Fruit fly (Drosophila melanogaster) whole organism, embryonic: ENCODE measurements around the gene alpha-Est8.
A peak's percentile ranks its signal among the peaks of the same experiment; 100 is the strongest.

Experiments used
- B-H2 ChIP-seq: fragments of 200-800 bp; sonication (Bioruptor generic); optimal IDR thresholded peaks from 2 replicates; lab custom pipeline; 2018; ENCODE audit warnings: missing biosample characterization, mild to moderate bottlenecking, missing genetic modification characterization
- CG10543 ChIP-seq: fragments of 200-800 bp; sonication (Bioruptor generic); optimal IDR thresholded peaks from 3 replicates; lab custom pipeline; 2017; ENCODE audit warnings: missing biosample characterization, mild to moderate bottlenecking, missing genetic modification characterization, moderate library complexity
- CG11398 ChIP-seq: fragments of 200-800 bp; sonication (Bioruptor generic); optimal IDR thresholded peaks from 2 replicates; lab custom pipeline; 2016; ENCODE audit warnings: missing biosample characterization, missing genetic modification characterization
- CG12659 ChIP-seq: fragments of 200-800 bp; sonication (Bioruptor generic); optimal IDR thresholded peaks from 3 replicates; lab custom pipeline; 2017; ENCODE audit warnings: mild to moderate bottlenecking, missing biosample characterization, missing genetic modification reagents, missing genetic modification characterization
- CG13296 ChIP-seq: fragments of 200-800 bp; sonication (Bioruptor generic); optimal IDR thresholded peaks from 3 replicates; lab custom pipeline; 2018; ENCODE audit warnings: missing biosample characterization, mild to moderate bottlenecking, missing genetic modification characterization
- CG13894 ChIP-seq: fragments of 200-800 bp; sonication (Bioruptor generic); optimal IDR thresholded peaks from 3 replicates; lab custom pipeline; 2018; ENCODE audit warnings: missing biosample characterization, mild to moderate bottlenecking, missing genetic modification characterization, moderate library complexity
- CG15514 ChIP-seq: fragments of 200-800 bp; sonication (Bioruptor generic); optimal IDR thresholded peaks from 3 replicates; lab custom pipeline; 2017; ENCODE audit warnings: missing biosample characterization, missing genetic modification characterization, mild to moderate bottlenecking, moderate library complexity, missing genetic modification reagents
- CG15696 ChIP-seq: fragments of 200-800 bp; sonication (Bioruptor generic); optimal IDR thresholded peaks from 2 replicates; lab custom pipeline; 2019; ENCODE audit warnings: missing biosample characterization, mild to moderate bottlenecking, missing genetic modification characterization, moderate library complexity
- CG1603 ChIP-seq: fragments of 200-800 bp; sonication (Bioruptor generic); optimal IDR thresholded peaks from 2 replicates; lab custom pipeline; 2019; ENCODE audit warnings: missing biosample characterization, mild to moderate bottlenecking, missing genetic modification characterization, moderate library complexity
- CG17186 ChIP-seq: fragments of 200-800 bp; sonication (Bioruptor generic); optimal IDR thresholded peaks from 3 replicates; lab custom pipeline; 2017; ENCODE audit warnings: missing biosample characterization, missing genetic modification reagents, missing genetic modification characterization
- CG2116 ChIP-seq: fragments of 200-800 bp; sonication (Bioruptor generic); optimal IDR thresholded peaks from 3 replicates; lab custom pipeline; 2018; ENCODE audit warnings: missing biosample characterization, mild to moderate bottlenecking, missing genetic modification characterization
- CG2678 ChIP-seq: fragments of 200-800 bp; sonication (Bioruptor generic); optimal IDR thresholded peaks from 3 replicates; lab custom pipeline; 2019; ENCODE audit warnings: missing biosample characterization, mild to moderate bottlenecking, missing genetic modification characterization, moderate library complexity
- CG3281 ChIP-seq: fragments of 200-800 bp; sonication (Bioruptor generic); optimal IDR thresholded peaks from 3 replicates; lab custom pipeline; 2017; ENCODE audit warnings: missing biosample characterization, mild to moderate bottlenecking, missing genetic modification characterization
- CG34376 ChIP-seq: fragments of 200-800 bp; sonication (Bioruptor generic); optimal IDR thresholded peaks from 2 replicates; lab custom pipeline; 2018; ENCODE audit warnings: missing biosample characterization, mild to moderate bottlenecking, missing genetic modification characterization
- CG34422 ChIP-seq: fragments of 200-800 bp; sonication (Bioruptor generic); IDR thresholded peaks from 3 replicates; pipeline ENCODE4 v1.3.6; 2022; ENCODE audit warnings: missing biosample characterization, missing genetic modification characterization
- CG3726 ChIP-seq: fragments of 200-800 bp; sonication (Bioruptor generic); IDR thresholded peaks from 3 replicates; pipeline ENCODE4, ENCODE4 v1.3.6; 2022; ENCODE audit warnings: missing biosample characterization, missing genetic modification characterization
- CG6813 ChIP-seq: fragments of 200-800 bp; sonication (Bioruptor generic); optimal IDR thresholded peaks from 2 replicates; lab custom pipeline; 2017; ENCODE audit warnings: missing biosample characterization, missing genetic modification characterization, mild to moderate bottlenecking, moderate library complexity, missing genetic modification reagents
- CoRest ChIP-seq: fragments of 200-800 bp; sonication (Bioruptor generic); optimal IDR thresholded peaks from 3 replicates; lab custom pipeline; 2018; ENCODE audit warnings: missing biosample characterization, mild to moderate bottlenecking, missing genetic modification characterization, moderate library complexity
- Dp ChIP-seq: fragments of 200-800 bp; sonication (Bioruptor generic); optimal IDR thresholded peaks from 2 replicates; lab custom pipeline; 2018; ENCODE audit warnings: missing biosample characterization, mild to moderate bottlenecking, missing genetic modification characterization, moderate library complexity
- H2.0 ChIP-seq: fragments of 200-800 bp; sonication (Bioruptor generic); IDR thresholded peaks from 2 replicates; pipeline ENCODE4 v1.3.6; 2022; ENCODE audit warnings: missing biosample characterization, missing genetic modification characterization
- Hmr ChIP-seq: fragments of 200-800 bp; sonication (Bioruptor generic); optimal IDR thresholded peaks from 3 replicates; lab custom pipeline; 2017; ENCODE audit warnings: mild to moderate bottlenecking, missing biosample characterization, missing genetic modification reagents, missing genetic modification characterization
- Hr78 ChIP-seq, 2 experiments: fragments of 200-800 bp in 1 of 2; fragments of >200 bp in 1 of 2; sonication (Bioruptor generic) in 1 of 2; optimal IDR thresholded peaks; 2 replicates each; lab custom pipeline; 2017 to 2019; ENCODE audit warnings: missing biosample characterization in 2 of 2, missing genetic modification characterization in 2 of 2, mild to moderate bottlenecking in 1 of 2, moderate library complexity in 1 of 2
- Med ChIP-seq: fragments of 200-800 bp; sonication (Bioruptor generic); peaks from one replicate; lab custom pipeline; 2016; ENCODE audit warnings: missing biosample characterization, missing genetic modification characterization, mild to moderate bottlenecking, inconsistent platforms, moderate library complexity
- Pdp1 ChIP-seq, 2 experiments: fragments of 200-800 bp; sonication (Bioruptor generic); optimal IDR thresholded peaks; 3 replicates each; lab custom pipeline; 2016; ENCODE audit warnings: missing biosample characterization in 2 of 2, missing genetic modification characterization in 2 of 2, mild to moderate bottlenecking in 1 of 2, moderate library complexity in 1 of 2
- Sin3A ChIP-seq: fragments of >200 bp; optimal IDR thresholded peaks from 2 replicates; lab custom pipeline; 2018
- TFAM ChIP-seq: fragments of 200-800 bp; sonication (Bioruptor generic); optimal IDR thresholded peaks from 2 replicates; lab custom pipeline; 2017; ENCODE audit warnings: missing biosample characterization, missing genetic modification characterization, inconsistent platforms
- Taf1 ChIP-seq: fragments of 200-800 bp; sonication (Bioruptor generic); IDR thresholded peaks from 2 replicates; pipeline ENCODE4 v1.3.6; 2022; ENCODE audit warnings: missing biosample characterization, missing genetic modification characterization
- bab2 ChIP-seq: fragments of 200-800 bp; sonication (Bioruptor generic); optimal IDR thresholded peaks from 2 replicates; lab custom pipeline; 2016; ENCODE audit warnings: missing biosample characterization, missing genetic modification characterization
- br ChIP-seq: fragments of >200 bp; optimal IDR thresholded peaks from 2 replicates; lab custom pipeline; 2017
- cad ChIP-seq: fragments of >200 bp; optimal IDR thresholded peaks from 2 replicates; lab custom pipeline; 2017; ENCODE audit warnings: missing biosample characterization, missing genetic modification characterization
- croc ChIP-seq: fragments of 200-800 bp; sonication (Bioruptor generic); conservative IDR thresholded peaks from 3 replicates; pipeline ENCODE4 v1.3.6; 2022; ENCODE audit warnings: missing biosample characterization, missing genetic modification characterization
- crol ChIP-seq: fragments of 200-800 bp; sonication (Bioruptor generic); IDR thresholded peaks from 2 replicates; pipeline ENCODE4 v1.3.6; 2022; ENCODE audit warnings: missing biosample characterization, missing genetic modification characterization
- cwo ChIP-seq: fragments of 200-800 bp; sonication (Bioruptor generic); optimal IDR thresholded peaks from 3 replicates; lab custom pipeline; 2017; ENCODE audit warnings: missing biosample characterization, missing genetic modification characterization, mild to moderate bottlenecking, moderate library complexity, missing genetic modification reagents
- dysf ChIP-seq: fragments of 200-800 bp; sonication (Bioruptor generic); IDR thresholded peaks from 3 replicates; pipeline ENCODE4 v1.3.6; 2022; ENCODE audit warnings: missing biosample characterization, missing genetic modification characterization
- eve ChIP-seq, 2 experiments: fragments of >200 bp; optimal IDR thresholded peaks; 2 replicates each; lab custom pipeline; 2017; ENCODE audit warnings: missing biosample characterization in 2 of 2, missing genetic modification characterization in 2 of 2
- inv ChIP-seq: fragments of 200-800 bp; sonication (Bioruptor generic); IDR thresholded peaks from 2 replicates; pipeline ENCODE4 v1.3.6; 2022; ENCODE audit warnings: missing biosample characterization, missing genetic modification characterization; ENCODE audit not compliant: partially characterized antibody
- lab ChIP-seq: fragments of 200-800 bp; sonication (Bioruptor generic); optimal IDR thresholded peaks from 3 replicates; lab custom pipeline; 2017; ENCODE audit warnings: missing biosample characterization, missing genetic modification characterization, mild to moderate bottlenecking, moderate library complexity, missing genetic modification reagents
- nmo ChIP-seq: fragments of 200-800 bp; sonication (Bioruptor generic); optimal IDR thresholded peaks from 2 replicates; lab custom pipeline; 2018; ENCODE audit warnings: missing biosample characterization, mild to moderate bottlenecking, missing genetic modification characterization, moderate library complexity
- oc ChIP-seq: fragments of 200-800 bp; sonication (Bioruptor generic); optimal IDR thresholded peaks from 2 replicates; lab custom pipeline; 2018; ENCODE audit warnings: missing biosample characterization, mild to moderate bottlenecking, missing genetic modification characterization, moderate library complexity
- psq ChIP-seq: fragments of 200-800 bp; sonication (Bioruptor generic); optimal IDR thresholded peaks from 2 replicates; lab custom pipeline; 2017; ENCODE audit warnings: missing biosample characterization, missing genetic modification characterization
- row ChIP-seq: fragments of 200-800 bp; sonication (Bioruptor generic); IDR thresholded peaks from 3 replicates; pipeline ENCODE4 v1.3.6; 2022; ENCODE audit warnings: missing biosample characterization, missing genetic modification characterization
- scrt ChIP-seq: fragments of 200-800 bp; sonication (Bioruptor generic); optimal IDR thresholded peaks from 2 replicates; lab custom pipeline; 2018; ENCODE audit warnings: missing biosample characterization, mild to moderate bottlenecking, missing genetic modification characterization, moderate library complexity
- sug ChIP-seq: fragments of 200-800 bp; optimal IDR thresholded peaks from 2 replicates; lab custom pipeline; 2019; ENCODE audit warnings: missing biosample characterization, mild to moderate bottlenecking, missing genetic modification characterization, moderate library complexity
- tx ChIP-seq: fragments of 200-800 bp; sonication (Bioruptor generic); optimal IDR thresholded peaks from 2 replicates; lab custom pipeline; 2016; ENCODE audit warnings: missing biosample characterization, missing genetic modification characterization
- unpg ChIP-seq: fragments of 200-800 bp; sonication (Bioruptor generic); optimal IDR thresholded peaks from 3 replicates; lab custom pipeline; 2018; ENCODE audit warnings: missing biosample characterization, mild to moderate bottlenecking, missing genetic modification characterization, moderate library complexity
- vvl ChIP-seq: fragments of 200-800 bp; sonication (Bioruptor generic); IDR thresholded peaks from 2 replicates; pipeline ENCODE4 v1.3.6; 2022; ENCODE audit warnings: missing biosample characterization, missing genetic modification characterization
- zen ChIP-seq: fragments of 200-800 bp; sonication (Bioruptor generic); optimal IDR thresholded peaks from 3 replicates; lab custom pipeline; 2018; ENCODE audit warnings: missing biosample characterization, mild to moderate bottlenecking, missing genetic modification characterization, moderate library complexity

alpha-Est8 gene

dm6 chr3R:7530184-7530821 lies 14.8 kb upstream of the alpha-Est8 start, which contains the start of the genes Rtnl2 and alphaTub84D (continued):
- TF ChIP-seq CG17186 = peak; percentile 88
- TF ChIP-seq Dp = peak; percentile 79
- TF ChIP-seq CG12659 = peak; percentile 9
- peak in 1 of 2 experiments; percentile 73 for TF ChIP-seq Pdp1 (GFP tag; optimal IDR thresholded peaks at IDR 0.05; lab: Kevin White, UChicago)
- TF ChIP-seq inv = no peak
- TF ChIP-seq zen (tag; lab: Kevin White, UChicago) = peak; percentile 9
- TF ChIP-seq CoRest (tag; lab: Kevin White, UChicago) = peak; percentile 31
- TF ChIP-seq psq (GFP tag; lab: Kevin White, UChicago) = no peak
- peak; percentile 77 for TF ChIP-seq CG2116 (GFP tag; lab: Kevin White, UChicago)
- peak; percentile 12 for TF ChIP-seq CG1603 (tag; lab: Kevin White, UChicago)
- TF ChIP-seq CG11398 (GFP tag; lab: Kevin White, UChicago) = no peak
- no peak for TF ChIP-seq croc (GFP tag; lab: Robert Waterston, UW)
- TF ChIP-seq bab2 (GFP tag; lab: Kevin White, UChicago) = no peak
- TF ChIP-seq CG15514 = peak; percentile 16
- TF ChIP-seq H2.0 (GFP tag; lab: Robert Waterston, UW) = no peak
- peak; percentile 42; the same call in 2 of the 3 replicates for TF ChIP-seq row (GFP tag; lab: Robert Waterston, UW)
- peak; percentile 38 for TF ChIP-seq nmo
- TF ChIP-seq oc (tag; lab: Kevin White, UChicago) = no peak
- peak; percentile 19 for TF ChIP-seq Sin3A (lab: Kevin White, UChicago)
- TF ChIP-seq cad (GFP tag; lab: Kevin White, UChicago) = no peak

dm6 chr3R:7528677-7529076 lies 13.2 kb upstream of the alpha-Est8 start, which contains the start of gene alpha-Est6:
TSS of gene alpha-Est6 (minus strand) at chr3R:7528777.
- no peak for TF ChIP-seq Hr78 (GFP tag; optimal IDR thresholded peaks at IDR 0.05; lab: Kevin White, UChicago)
- no peak for TF ChIP-seq CG3726 (GFP tag; lab: Robert Waterston, UW)

dm6 chr3R:7524160-7524559 lies 8.7 kb upstream of the alpha-Est8 start:
- peak; percentile 33 for TF ChIP-seq CG2678 (tag; lab: Kevin White, UChicago)
- peak; percentile 63 for TF ChIP-seq sug (tag; lab: Kevin White, UChicago)
- peak; percentile 58 for TF ChIP-seq CG10543 (GFP tag; lab: Kevin White, UChicago)
- TF ChIP-seq eve (GFP tag; optimal IDR thresholded peaks at IDR 0.05; lab: Kevin White, UChicago) = no peak
- TF ChIP-seq CG13894 (tag; lab: Kevin White, UChicago) = peak; percentile 86
- TF ChIP-seq Taf1 (GFP tag; lab: Robert Waterston, UW) = no peak
- no peak for TF ChIP-seq CG15696 (tag; lab: Kevin White, UChicago)
- no peak for TF ChIP-seq br (lab: Kevin White, UChicago)
- no peak for TF ChIP-seq dysf (GFP tag; lab: Robert Waterston, UW)
- peak; percentile 66 for TF ChIP-seq CG3281
- no peak for TF ChIP-seq crol (GFP tag; lab: Robert Waterston, UW)
- TF ChIP-seq Med (GFP tag; lab: Kevin White, UChicago) = peak; percentile 58
- TF ChIP-seq Hmr = peak; percentile 40
- peak; percentile 8 for TF ChIP-seq scrt (GFP tag; lab: Kevin White, UChicago)
- peak; percentile 40 for TF ChIP-seq CG6813 (GFP tag; lab: Kevin White, UChicago)
- TF ChIP-seq CG34376 = peak; percentile 35
- peak; percentile 48 for TF ChIP-seq CG13296 (GFP tag; lab: Kevin White, UChicago)
- TF ChIP-seq vvl (GFP tag; lab: Robert Waterston, UW) = no peak
- TF ChIP-seq TFAM (GFP tag; lab: Kevin White, UChicago) = no peak
- TF ChIP-seq unpg (GFP tag; lab: Kevin White, UChicago) = peak; percentile 18
- peak; percentile 42; the same call in 1 of the 3 replicates for TF ChIP-seq CG34422 (GFP tag; lab: Robert Waterston, UW)
- peak; percentile 59 for TF ChIP-seq lab (GFP tag; lab: Kevin White, UChicago)
- peak; percentile 20 for TF ChIP-seq B-H2 (GFP tag; lab: Kevin White, UChicago)
- TF ChIP-seq CG15514 = peak; percentile 30
- TF ChIP-seq tx (GFP tag; lab: Kevin White, UChicago) = no peak
- TF ChIP-seq cwo (GFP tag; lab: Kevin White, UChicago) = peak; percentile 4
